Fruit fly (Drosophila melanogaster): ENCODE results near the gene CG15576.

DNA sequence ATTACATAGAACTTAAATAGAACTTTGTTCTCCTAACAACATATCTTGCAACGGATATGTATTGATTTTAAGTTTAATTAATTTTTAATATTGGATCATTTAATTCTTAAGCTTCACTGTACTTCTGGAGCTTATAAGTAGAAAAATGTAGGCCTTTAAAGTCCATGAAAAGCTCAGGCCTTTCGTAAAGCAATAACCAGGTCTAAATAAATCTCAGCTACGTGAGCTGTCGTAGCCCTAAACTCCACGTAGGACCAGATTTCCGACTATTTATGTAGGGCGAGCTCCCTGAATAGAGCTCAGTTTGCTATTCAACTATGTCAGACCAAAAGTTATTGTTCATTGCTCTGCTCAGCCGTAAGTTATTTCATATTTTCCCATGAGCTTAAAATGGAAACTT, 4.5 kb downstream of the CG15576 start, which contains the start of gene CG43135:
- TF ChIP-seq psq (optimal IDR thresholded peaks at IDR 0.05) (no peak), Dll (optimal IDR thresholded peaks at IDR 0.05) (no peak), usp (GFP tag; optimal IDR thresholded peaks at IDR 0.05) (no peak), EcR (GFP tag; optimal IDR thresholded peaks at IDR 0.05) (no peak)

All from whole organism.